Worm (Caenorhabditis elegans) whole organism, early embryonic: ENCODE data around the gene C11H1.9.

Source experiments
- B0310.2 ChIP-seq: sonication (generic microtip); optimal IDR thresholded peaks from 2 replicates; lab custom pipeline; 2016; ENCODE audit warnings: mild to moderate bottlenecking, missing genetic modification characterization, missing compliant biosample characterization
- F13C5.2 ChIP-seq: sonication (generic microtip); optimal IDR thresholded peaks from 2 replicates; lab custom pipeline; 2017; ENCODE audit warnings: mild to moderate bottlenecking, missing genetic modification characterization, inconsistent platforms, missing compliant biosample characterization
- aly-1 ChIP-seq: sonication (generic microtip); optimal IDR thresholded peaks from 2 replicates; lab custom pipeline; 2016; ENCODE audit warnings: missing genetic modification characterization, missing compliant biosample characterization
- ama-1 ChIP-seq: fragments of 150-350 bp; optimal IDR thresholded peaks from 2 replicates; lab custom pipeline; 2014
- ceh-13 ChIP-seq: fragments of 200-800 bp; sonication (Bioruptor generic); optimal IDR thresholded peaks from 2 replicates; lab custom pipeline; 2018; ENCODE audit warnings: mild to moderate bottlenecking, missing genetic modification characterization, missing compliant biosample characterization
- ceh-36 ChIP-seq: sonication (generic microtip); optimal IDR thresholded peaks from 2 replicates; lab custom pipeline; 2016; ENCODE audit warnings: missing genetic modification characterization, inconsistent platforms, missing compliant biosample characterization
- ets-7 ChIP-seq: sonication (generic microtip); optimal IDR thresholded peaks from 2 replicates; lab custom pipeline; 2016; ENCODE audit warnings: missing genotype, missing genetic modification characterization, missing compliant biosample characterization
- flt-1 ChIP-seq: fragments of 200-800 bp; sonication (Bioruptor generic); IDR thresholded peaks from 2 replicates; pipeline ENCODE4 v1.3.6; 2022; ENCODE audit warnings: missing genetic modification characterization, missing compliant biosample characterization
- hmbx-1 ChIP-seq: sonication (generic microtip); optimal IDR thresholded peaks from 2 replicates; lab custom pipeline; 2016; ENCODE audit warnings: mild to moderate bottlenecking, missing genetic modification characterization, missing compliant biosample characterization
- hmg-4 ChIP-seq: fragments of 200-800 bp; sonication (Bioruptor generic); optimal IDR thresholded peaks from 2 replicates; lab custom pipeline; 2018; ENCODE audit warnings: mild to moderate bottlenecking, missing genetic modification characterization, missing compliant biosample characterization
- hnd-1 ChIP-seq: sonication (generic microtip); optimal IDR thresholded peaks from 2 replicates; lab custom pipeline; 2016; ENCODE audit warnings: missing genetic modification characterization, missing compliant biosample characterization
- pes-1 ChIP-seq: fragments of 200-800 bp; sonication (Bioruptor generic); IDR thresholded peaks from 2 replicates; pipeline ENCODE4 v1.3.6; 2022; ENCODE audit warnings: missing genetic modification reagents, missing genetic modification characterization, missing compliant biosample characterization
- scrt-1 ChIP-seq: fragments of 200-800 bp; sonication (Bioruptor generic); IDR thresholded peaks from 2 replicates; pipeline ENCODE4 v1.3.6; 2022; ENCODE audit warnings: missing genetic modification characterization, missing compliant biosample characterization
- sea-1 ChIP-seq: fragments of 200-800 bp; sonication (Bioruptor generic); conservative IDR thresholded peaks from 2 replicates; pipeline ENCODE4 v1.3.6; 2022; ENCODE audit warnings: missing genetic modification characterization, missing compliant biosample characterization
- tbx-11 ChIP-seq: fragments of 200-800 bp; sonication (Bioruptor generic); IDR thresholded peaks from 2 replicates; pipeline ENCODE4 v1.3.6; 2022; ENCODE audit warnings: missing genetic modification characterization, missing compliant biosample characterization
- tbx-37 ChIP-seq: fragments of 200-800 bp; sonication (Bioruptor generic); conservative IDR thresholded peaks from 2 replicates; pipeline ENCODE4 v1.3.6; 2022; ENCODE audit warnings: missing genetic modification reagents, missing genetic modification characterization, missing compliant biosample characterization
- tra-4 ChIP-seq: sonication (generic microtip); optimal IDR thresholded peaks from 2 replicates; lab custom pipeline; 2017; ENCODE audit warnings: missing genetic modification characterization, missing compliant biosample characterization

Gene C11H1.9

ce11 chrX:14324289-14324688 is 4.1 kb upstream of the C11H1.9 start:
- no peak for TF ChIP-seq hmbx-1 (tag; lab: Kevin White, UChicago)

- TF ChIP-seq ets-7 (tag; lab: Kevin White, UChicago) (no peak), B0310.2 (tag; lab: Kevin White, UChicago) (no peak), sea-1 (no peak), hnd-1 (no peak), scrt-1 (GFP tag; lab: Robert Waterston, UW) (no peak), ceh-13 (GFP tag; lab: Kevin White, UChicago) (no peak), tbx-37 (GFP tag; lab: Robert Waterston, UW) (no peak), tbx-11 (GFP tag; lab: Robert Waterston, UW) (no peak), hmg-4 (no peak), F13C5.2 (tag; lab: Kevin White, UChicago) (no peak), flt-1 (GFP tag; lab: Robert Waterston, UW) (no peak), ama-1 (lab: Kevin White, UChicago) (no peak), pes-1 (GFP tag; lab: Robert Waterston, UW) (no peak)
Observed at ce11 chrX:14322793-14323192, 2.6 kb upstream of the C11H1.9 start.

ce11 chrX:14316132-14316531 is 4.1 kb downstream of the C11H1.9 start:
- TF ChIP-seq F13C5.2 (tag; lab: Kevin White, UChicago), result no peak
- TF ChIP-seq flt-1 (GFP tag; lab: Robert Waterston, UW), result no peak
- no peak for TF ChIP-seq ets-7 (tag; lab: Kevin White, UChicago)
- no peak for TF ChIP-seq tra-4 (tag; lab: Kevin White, UChicago)
- TF ChIP-seq scrt-1 (GFP tag; lab: Robert Waterston, UW), result no peak
- TF ChIP-seq hmbx-1 (tag; lab: Kevin White, UChicago), result no peak
- TF ChIP-seq tbx-11 (GFP tag; lab: Robert Waterston, UW), result no peak
- no peak for TF ChIP-seq ceh-13 (GFP tag; lab: Kevin White, UChicago)
- no peak for TF ChIP-seq ama-1 (lab: Kevin White, UChicago)
- TF ChIP-seq ceh-36 (tag; lab: Kevin White, UChicago), result no peak

- TF ChIP-seq ceh-36 (tag; lab: Kevin White, UChicago), result no peak
- TF ChIP-seq B0310.2 (tag; lab: Kevin White, UChicago), result no peak
- TF ChIP-seq tbx-11 (GFP tag; lab: Robert Waterston, UW), result no peak
- no peak for TF ChIP-seq scrt-1 (GFP tag; lab: Robert Waterston, UW)
- no peak for TF ChIP-seq F13C5.2 (tag; lab: Kevin White, UChicago)
- no peak for TF ChIP-seq tbx-37 (GFP tag; lab: Robert Waterston, UW)
- TF ChIP-seq sea-1, result no peak
- TF ChIP-seq aly-1 (tag; lab: Kevin White, UChicago), result no peak
- no peak for TF ChIP-seq tra-4 (tag; lab: Kevin White, UChicago)
- TF ChIP-seq flt-1 (GFP tag; lab: Robert Waterston, UW), result no peak
- TF ChIP-seq ama-1 (lab: Kevin White, UChicago), result no peak
- no peak for TF ChIP-seq hmbx-1 (tag; lab: Kevin White, UChicago)
- no peak for TF ChIP-seq hmg-4
- TF ChIP-seq ceh-13 (GFP tag; lab: Kevin White, UChicago), result no peak
- TF ChIP-seq hnd-1, result no peak
- no peak for TF ChIP-seq ets-7 (tag; lab: Kevin White, UChicago)
- TF ChIP-seq pes-1 (GFP tag; lab: Robert Waterston, UW), result no peak
Observed at ce11 chrX:14313627-14314026, 6.6 kb downstream of the C11H1.9 start, which contains the start of gene prx-1. Gene prx-1 (plus strand): TSS chrX:14313927.

- TF ChIP-seq hmbx-1 (tag; lab: Kevin White, UChicago) (no peak), tbx-11 (GFP tag; lab: Robert Waterston, UW) (no peak), B0310.2 (tag; lab: Kevin White, UChicago) (peak; percentile 54), scrt-1 (GFP tag; lab: Robert Waterston, UW) (0 out of 2 replicates have a peak, but pooled peaks have one; percentile 28), F13C5.2 (tag; lab: Kevin White, UChicago) (peak; percentile 76), ceh-13 (GFP tag; lab: Kevin White, UChicago) (peak; percentile 4), ama-1 (lab: Kevin White, UChicago) (no peak), ceh-36 (tag; lab: Kevin White, UChicago) (no peak), aly-1 (tag; lab: Kevin White, UChicago) (no peak), flt-1 (GFP tag; lab: Robert Waterston, UW) (peak; percentile 59; the same call in 1 of the 2 replicates), hmg-4 (peak; percentile 88), tra-4 (tag; lab: Kevin White, UChicago) (no peak), pes-1 (GFP tag; lab: Robert Waterston, UW) (no peak), tbx-37 (GFP tag; lab: Robert Waterston, UW) (0 out of 2 replicates have a peak, but pooled peaks have one; percentile 18), hnd-1 (no peak), ets-7 (tag; lab: Kevin White, UChicago) (no peak), sea-1 (no peak)
Observed at ce11 chrX:14312416-14312815, 7.8 kb downstream of the C11H1.9 start.

- no peak for TF ChIP-seq flt-1 (GFP tag; lab: Robert Waterston, UW)
- TF ChIP-seq hmbx-1 (tag; lab: Kevin White, UChicago), result no peak
- TF ChIP-seq tbx-37 (GFP tag; lab: Robert Waterston, UW), result no peak
- no peak for TF ChIP-seq aly-1 (tag; lab: Kevin White, UChicago)
Observed at ce11 chrX:14311583-14311982, 8.6 kb downstream of the C11H1.9 start, which contains the start of gene mgrn-1. Gene mgrn-1 (minus strand): TSS chrX:14311683.

ce11 chrX:14309656-14310055 is 10.5 kb downstream of the C11H1.9 start:
- no peak for TF ChIP-seq hmbx-1 (tag; lab: Kevin White, UChicago)
- no peak for TF ChIP-seq hmg-4
- no peak for TF ChIP-seq ets-7 (tag; lab: Kevin White, UChicago)
- TF ChIP-seq aly-1 (tag; lab: Kevin White, UChicago), result no peak
- no peak for TF ChIP-seq flt-1 (GFP tag; lab: Robert Waterston, UW)
- no peak for TF ChIP-seq scrt-1 (GFP tag; lab: Robert Waterston, UW)
- no peak for TF ChIP-seq sea-1
- TF ChIP-seq tra-4 (tag; lab: Kevin White, UChicago), result no peak
- TF ChIP-seq tbx-37 (GFP tag; lab: Robert Waterston, UW), result no peak
- TF ChIP-seq pes-1 (GFP tag; lab: Robert Waterston, UW), result no peak
- no peak for TF ChIP-seq hnd-1
- TF ChIP-seq F13C5.2 (tag; lab: Kevin White, UChicago), result no peak
- TF ChIP-seq ama-1 (lab: Kevin White, UChicago), result no peak
- no peak for TF ChIP-seq B0310.2 (tag; lab: Kevin White, UChicago)
- no peak for TF ChIP-seq ceh-13 (GFP tag; lab: Kevin White, UChicago)
- TF ChIP-seq tbx-11 (GFP tag; lab: Robert Waterston, UW), result no peak
